Fruit fly (Drosophila melanogaster): ENCODE measurements around the gene CG1812.

Gene CG1812

dm6 chrX:20509535-20510424 lies 1.6 kb upstream of the CG1812 start (continued):
- no peak for TF ChIP-seq CG4730 (GFP tag; IDR thresholded peaks at IDR 0.05)
- TF ChIP-seq CG9817 (tag; optimal IDR thresholded peaks at IDR 0.05): no peak
- TF ChIP-seq ase (GFP tag; IDR thresholded peaks at IDR 0.05): no peak
- TF ChIP-seq Ets65A (GFP tag): no peak
- TF ChIP-seq ac (GFP tag; optimal IDR thresholded peaks at IDR 0.05): no peak
- peak; percentile 77 for TF ChIP-seq Adf1 (GFP tag; IDR thresholded peaks at IDR 0.05)
- no peak for TF ChIP-seq knrl (GFP tag; IDR thresholded peaks at IDR 0.05; ENCODE audit: partially characterized antibody)
- peak; percentile 14 for TF ChIP-seq Hmr (GFP tag; optimal IDR thresholded peaks at IDR 0.05)
- TF ChIP-seq CG17612 (GFP tag; IDR thresholded peaks at IDR 0.05): no peak
- TF ChIP-seq CG12391 (tag; optimal IDR thresholded peaks at IDR 0.05): peak; percentile 24
- peak; percentile 20 for TF ChIP-seq Blimp-1 (GFP tag; optimal IDR thresholded peaks at IDR 0.05)
- no peak for TF ChIP-seq emc (GFP tag; optimal IDR thresholded peaks at IDR 0.05)
- no peak for TF ChIP-seq eyg (GFP tag; optimal IDR thresholded peaks at IDR 0.05)
- peak; percentile 42 for TF ChIP-seq CG18262 (tag; optimal IDR thresholded peaks at IDR 0.05)
- peak; percentile 44 for TF ChIP-seq Sox102F (GFP tag; optimal IDR thresholded peaks at IDR 0.05)
- no peak for TF ChIP-seq Trl (optimal IDR thresholded peaks at IDR 0.05)
- TF ChIP-seq Trl (GFP tag; optimal IDR thresholded peaks at IDR 0.05): no peak
- peak; percentile 18 for TF ChIP-seq CG18599 (GFP tag; optimal IDR thresholded peaks at IDR 0.05)
- TF ChIP-seq sr (GFP tag; IDR thresholded peaks at IDR 0.05): no peak
- peak; percentile 40 for TF ChIP-seq CG7839 (tag; optimal IDR thresholded peaks at IDR 0.05)
- TF ChIP-seq lbe (GFP tag; optimal IDR thresholded peaks at IDR 0.05): peak; percentile 37
- no peak for TF ChIP-seq CG34422 (GFP tag; IDR thresholded peaks at IDR 0.05)
- no peak for TF ChIP-seq ATbp (GFP tag; optimal IDR thresholded peaks at IDR 0.05)
- TF ChIP-seq eve (GFP tag; optimal IDR thresholded peaks at IDR 0.05): peak in 1 of 2 experiments; percentile 22
- no peak for TF ChIP-seq NC2α (GFP tag; optimal IDR thresholded peaks at IDR 0.05)
- peak; percentile 79 for TF ChIP-seq sens (GFP tag)
- no peak for TF ChIP-seq sens-2 (GFP tag; IDR thresholded peaks at IDR 0.05)
- TF ChIP-seq tio (GFP tag; optimal IDR thresholded peaks at IDR 0.05): no peak
- peak; percentile 13 for TF ChIP-seq CG8924 (tag; optimal IDR thresholded peaks at IDR 0.05)
- no peak for TF ChIP-seq caup (GFP tag; optimal IDR thresholded peaks at IDR 0.05; ENCODE audit: severe bottlenecking)
- TF ChIP-seq dm (GFP tag; optimal IDR thresholded peaks at IDR 0.05): no peak
- TF ChIP-seq sd (tag; optimal IDR thresholded peaks at IDR 0.05): no peak
- peak; percentile 31; the same call in 1 of the 2 replicates for TF ChIP-seq vvl (GFP tag; IDR thresholded peaks at IDR 0.05)
- peak; percentile 59 for TF ChIP-seq gem (tag; optimal IDR thresholded peaks at IDR 0.05)
- TF ChIP-seq CrebB (tag; optimal IDR thresholded peaks at IDR 0.05): no peak
- TF ChIP-seq HmgD (GFP tag; optimal IDR thresholded peaks at IDR 0.05): no peak
- TF ChIP-seq CG11560 (tag; IDR thresholded peaks at IDR 0.05): no peak
- TF ChIP-seq ci (GFP tag; IDR thresholded peaks at IDR 0.05): peak; percentile 37; the same call in 1 of the 3 replicates
- TF ChIP-seq CG10979 (tag; optimal IDR thresholded peaks at IDR 0.05): peak; percentile 48
- TF ChIP-seq D19A (tag; optimal IDR thresholded peaks at IDR 0.05): peak; percentile 14
- peak in 1 of 2 experiments; percentile 9 for TF ChIP-seq Hr51 (GFP tag; optimal IDR thresholded peaks at IDR 0.05)
- TF ChIP-seq Max (GFP tag; optimal IDR thresholded peaks at IDR 0.05): no peak
- no peak for TF ChIP-seq CG17829 (tag; optimal IDR thresholded peaks at IDR 0.05)
- TF ChIP-seq Fer2 (tag; optimal IDR thresholded peaks at IDR 0.05): no peak
- peak; percentile 0 for TF ChIP-seq twi (tag; optimal IDR thresholded peaks at IDR 0.05)
- TF ChIP-seq CG14710 (tag; optimal IDR thresholded peaks at IDR 0.05): peak; percentile 20
- TF ChIP-seq CG12236 (GFP tag; optimal IDR thresholded peaks at IDR 0.05): no peak
- no peak for TF ChIP-seq crol (GFP tag; IDR thresholded peaks at IDR 0.05)
- TF ChIP-seq Dek (tag; optimal IDR thresholded peaks at IDR 0.05): no peak
